Fruit fly (Drosophila melanogaster) S2 (cell line): ENCODE results near the gene CG2901.

Source experiments
- CG8478 ChIP-seq: fragments of >200 bp; optimal IDR thresholded peaks from 2 replicates; lab custom pipeline; 2018
- CTCF ChIP-seq, 2 experiments: fragments of >200 bp; optimal IDR thresholded peaks; 2 replicates each; lab custom pipeline; 2018

- no peak for TF ChIP-seq CG8478 (lab: Kevin White, UChicago)
- no peak for TF ChIP-seq CTCF (optimal IDR thresholded peaks at IDR 0.05; lab: Kevin White, UChicago)
Measured at dm6 chrX:3832226-3832625, 4.2 kb downstream of the CG2901 start.
